Fruit fly (Drosophila melanogaster) whole organism, embryonic: ENCODE data around the gene Galphai.
A peak's percentile ranks its signal among the peaks of the same experiment; 100 is the strongest.

ENCODE experiments used
- Bgb ChIP-seq: fragments of 200-800 bp; sonication (Bioruptor generic); IDR thresholded peaks from 2 replicates; pipeline ENCODE4 v1.3.6; 2022; ENCODE audit warnings: missing biosample characterization, missing genetic modification characterization; ENCODE audit not compliant: partially characterized antibody
- CG10654 ChIP-seq: fragments of 200-800 bp; sonication (Bioruptor generic); optimal IDR thresholded peaks from 2 replicates; lab custom pipeline; 2016; ENCODE audit warnings: missing biosample characterization, missing genetic modification characterization
- CG11085 ChIP-seq: fragments of 200-800 bp; sonication (Bioruptor generic); IDR thresholded peaks from 2 replicates; pipeline ENCODE4 v1.3.6; 2022; ENCODE audit warnings: missing biosample characterization, missing genetic modification characterization
- CG12391 ChIP-seq: fragments of 200-800 bp; sonication (Bioruptor generic); optimal IDR thresholded peaks from 3 replicates; lab custom pipeline; 2018; ENCODE audit warnings: missing biosample characterization, mild to moderate bottlenecking, missing genetic modification characterization, moderate library complexity
- CG12769 ChIP-seq: fragments of 200-800 bp; sonication (Bioruptor generic); optimal IDR thresholded peaks from 2 replicates; lab custom pipeline; 2019; ENCODE audit warnings: missing biosample characterization, mild to moderate bottlenecking, missing genetic modification characterization, moderate library complexity
- CG13287 ChIP-seq: fragments of 200-800 bp; sonication (Bioruptor generic); IDR thresholded peaks from 2 replicates; pipeline ENCODE4 v1.3.6; 2022; ENCODE audit warnings: missing biosample characterization, missing genetic modification characterization; ENCODE audit not compliant: partially characterized antibody
- CG13424 ChIP-seq: fragments of 200-800 bp; sonication (Bioruptor generic); optimal IDR thresholded peaks from 2 replicates; lab custom pipeline; 2019; ENCODE audit warnings: missing biosample characterization, mild to moderate bottlenecking, missing genetic modification characterization, moderate library complexity
- CG13894 ChIP-seq: fragments of 200-800 bp; sonication (Bioruptor generic); optimal IDR thresholded peaks from 3 replicates; lab custom pipeline; 2018; ENCODE audit warnings: missing biosample characterization, mild to moderate bottlenecking, missing genetic modification characterization, moderate library complexity
- CG14014 ChIP-seq: fragments of 200-800 bp; sonication (Bioruptor generic); IDR thresholded peaks from 2 replicates; pipeline ENCODE4 v1.3.6; 2022; ENCODE audit warnings: missing biosample characterization, missing genetic modification characterization
- CG14965 ChIP-seq: fragments of 200-800 bp; sonication (Bioruptor generic); optimal IDR thresholded peaks from 2 replicates; lab custom pipeline; 2016; ENCODE audit warnings: missing biosample characterization, missing genetic modification characterization, borderline replicate concordance
- CG15601 ChIP-seq: fragments of 200-800 bp; sonication (Bioruptor generic); optimal IDR thresholded peaks from 3 replicates; lab custom pipeline; 2019; ENCODE audit warnings: missing biosample characterization, mild to moderate bottlenecking, missing genetic modification characterization, moderate library complexity
- CG16779 ChIP-seq: fragments of 200-800 bp; sonication (Bioruptor generic); IDR thresholded peaks from 2 replicates; pipeline ENCODE4 v1.3.6; 2022; ENCODE audit warnings: missing biosample characterization, missing genetic modification characterization
- CG2116 ChIP-seq: fragments of 200-800 bp; sonication (Bioruptor generic); optimal IDR thresholded peaks from 3 replicates; lab custom pipeline; 2018; ENCODE audit warnings: missing biosample characterization, mild to moderate bottlenecking, missing genetic modification characterization
- CG2202 ChIP-seq: fragments of 200-800 bp; sonication (Bioruptor generic); optimal IDR thresholded peaks from 2 replicates; lab custom pipeline; 2018; ENCODE audit warnings: missing biosample characterization, mild to moderate bottlenecking, missing genetic modification characterization
- CG33557 ChIP-seq: fragments of 200-800 bp; sonication (Bioruptor generic); optimal IDR thresholded peaks from 2 replicates; lab custom pipeline; 2019; ENCODE audit warnings: missing biosample characterization, mild to moderate bottlenecking, missing genetic modification characterization, moderate library complexity
- CG43689 ChIP-seq: fragments of 200-800 bp; sonication (Bioruptor generic); IDR thresholded peaks from 2 replicates; pipeline ENCODE4 v1.3.6; 2022; ENCODE audit warnings: missing biosample characterization, missing genetic modification characterization
- CG4707 ChIP-seq: fragments of 200-800 bp; sonication (Bioruptor generic); optimal IDR thresholded peaks from 2 replicates; lab custom pipeline; 2018; ENCODE audit warnings: missing biosample characterization, mild to moderate bottlenecking, missing genetic modification characterization, moderate library complexity
- CG6654 ChIP-seq: fragments of 200-800 bp; sonication (Bioruptor generic); optimal IDR thresholded peaks from 2 replicates; lab custom pipeline; 2017; ENCODE audit warnings: missing biosample characterization, mild to moderate bottlenecking, missing genetic modification characterization
- CG7357 ChIP-seq: fragments of 200-800 bp; sonication (Bioruptor generic); IDR thresholded peaks from 3 replicates; pipeline ENCODE4 v1.3.6; 2022; ENCODE audit warnings: missing biosample characterization, missing genetic modification characterization
- CG7786 ChIP-seq: fragments of 200-800 bp; sonication (Bioruptor generic); optimal IDR thresholded peaks from 2 replicates; lab custom pipeline; 2016; ENCODE audit warnings: missing biosample characterization, missing genetic modification characterization
- Camta ChIP-seq: fragments of 200-800 bp; sonication (Bioruptor generic); optimal IDR thresholded peaks from 2 replicates; lab custom pipeline; 2016; ENCODE audit warnings: missing biosample characterization, missing genetic modification characterization
- Dek ChIP-seq: fragments of 200-800 bp; sonication (Bioruptor generic); optimal IDR thresholded peaks from 3 replicates; lab custom pipeline; 2019; ENCODE audit warnings: missing biosample characterization, mild to moderate bottlenecking, missing genetic modification characterization, moderate library complexity
- Dfd ChIP-seq, 2 experiments: fragments of >200 bp; optimal IDR thresholded peaks; 2 replicates each; lab custom pipeline; 2017; ENCODE audit warnings: missing biosample characterization in 2 of 2, missing genetic modification characterization in 2 of 2
- Hmr ChIP-seq: fragments of 200-800 bp; sonication (Bioruptor generic); optimal IDR thresholded peaks from 3 replicates; lab custom pipeline; 2017; ENCODE audit warnings: mild to moderate bottlenecking, missing biosample characterization, missing genetic modification reagents, missing genetic modification characterization
- Hr39 ChIP-seq: fragments of >200 bp; optimal IDR thresholded peaks from 2 replicates; lab custom pipeline; 2017
- Hr78 ChIP-seq, 2 experiments: fragments of 200-800 bp in 1 of 2; fragments of >200 bp in 1 of 2; sonication (Bioruptor generic) in 1 of 2; optimal IDR thresholded peaks; 2 replicates each; lab custom pipeline; 2017 to 2019; ENCODE audit warnings: missing biosample characterization in 2 of 2, missing genetic modification characterization in 2 of 2, mild to moderate bottlenecking in 1 of 2, moderate library complexity in 1 of 2
- Kr ChIP-seq: fragments of 200-800 bp; sonication (Bioruptor generic); optimal IDR thresholded peaks from 2 replicates; lab custom pipeline; 2017; ENCODE audit warnings: missing biosample characterization, mild to moderate bottlenecking, missing genetic modification characterization
- Max ChIP-seq: fragments of 200-800 bp; sonication (Bioruptor generic); optimal IDR thresholded peaks from 2 replicates; lab custom pipeline; 2016; ENCODE audit warnings: missing biosample characterization, mild to moderate bottlenecking, missing genetic modification characterization
- Mes4 ChIP-seq: fragments of 200-800 bp; sonication (Bioruptor generic); optimal IDR thresholded peaks from 2 replicates; lab custom pipeline; 2016; ENCODE audit warnings: missing biosample characterization, missing genetic modification characterization
- Poxn ChIP-seq: fragments of 200-800 bp; sonication (Bioruptor generic); IDR thresholded peaks from 2 replicates; pipeline ENCODE4 v1.3.6; 2022; ENCODE audit warnings: missing biosample characterization, missing genetic modification characterization
- Scr ChIP-seq: fragments of 200-800 bp; sonication (Bioruptor generic); IDR thresholded peaks from 2 replicates; pipeline ENCODE4 v1.3.6; 2022; ENCODE audit warnings: missing biosample characterization, missing genetic modification characterization; ENCODE audit not compliant: partially characterized antibody
- Vsx1 ChIP-seq: fragments of 200-800 bp; sonication (Bioruptor generic); optimal IDR thresholded peaks from 2 replicates; lab custom pipeline; 2017; ENCODE audit warnings: missing biosample characterization, mild to moderate bottlenecking, missing genetic modification characterization, missing genetic modification reagents
- abd-A ChIP-seq: fragments of 200-800 bp; sonication (Bioruptor generic); optimal IDR thresholded peaks from 3 replicates; lab custom pipeline; 2019; ENCODE audit warnings: missing biosample characterization, mild to moderate bottlenecking, missing genetic modification characterization, moderate library complexity
- ci ChIP-seq: fragments of 200-800 bp; sonication (Bioruptor generic); IDR thresholded peaks from 3 replicates; pipeline ENCODE4 v1.3.6; 2022; ENCODE audit warnings: missing biosample characterization, missing genetic modification characterization
- dimm ChIP-seq: fragments of 200-800 bp; sonication (Bioruptor generic); IDR thresholded peaks from 2 replicates; pipeline ENCODE4 v1.3.6; 2022; ENCODE audit warnings: missing biosample characterization, missing genetic modification characterization
- dm ChIP-seq: fragments of 200-800 bp; sonication (Bioruptor generic); optimal IDR thresholded peaks from 3 replicates; lab custom pipeline; 2016; ENCODE audit warnings: missing biosample characterization, missing genetic modification characterization
- dpn ChIP-seq, 2 experiments: fragments of 200-800 bp; sonication (Bioruptor generic); optimal IDR thresholded peaks; 3 replicates each; lab custom pipeline; 2016; ENCODE audit warnings: missing biosample characterization in 2 of 2, missing genetic modification characterization in 2 of 2
- ems ChIP-seq: fragments of 200-800 bp; sonication (Bioruptor generic); optimal IDR thresholded peaks from 3 replicates; lab custom pipeline; 2016; ENCODE audit warnings: missing biosample characterization, missing genetic modification characterization
- esg ChIP-seq: fragments of 200-800 bp; sonication (Bioruptor generic); conservative IDR thresholded peaks from 2 replicates; pipeline ENCODE4 v1.3.6; 2022; ENCODE audit warnings: missing biosample characterization, missing genetic modification characterization
- insv ChIP-seq, 2 experiments: fragments of 200-800 bp; sonication (Bioruptor generic); optimal IDR thresholded peaks; 3 replicates each; lab custom pipeline; 2016 to 2018; ENCODE audit warnings: missing biosample characterization in 2 of 2, missing genetic modification characterization in 2 of 2
- lilli ChIP-seq: fragments of 200-800 bp; sonication (Bioruptor generic); optimal IDR thresholded peaks from 3 replicates; lab custom pipeline; 2016; ENCODE audit warnings: missing biosample characterization, missing genetic modification characterization
- oc ChIP-seq: fragments of 200-800 bp; sonication (Bioruptor generic); optimal IDR thresholded peaks from 2 replicates; lab custom pipeline; 2018; ENCODE audit warnings: missing biosample characterization, mild to moderate bottlenecking, missing genetic modification characterization, moderate library complexity
- pfk ChIP-seq: fragments of 200-800 bp; sonication (Bioruptor generic); optimal IDR thresholded peaks from 2 replicates; lab custom pipeline; 2018; ENCODE audit warnings: missing biosample characterization, mild to moderate bottlenecking, missing genetic modification characterization, moderate library complexity
- pho ChIP-seq: fragments of 200-800 bp; sonication (Bioruptor generic); optimal IDR thresholded peaks from 2 replicates; lab custom pipeline; 2016; ENCODE audit warnings: missing biosample characterization, missing genetic modification characterization
- sqz ChIP-seq: fragments of 200-800 bp; sonication (Bioruptor generic); optimal IDR thresholded peaks from 3 replicates; lab custom pipeline; 2018; ENCODE audit warnings: missing biosample characterization, mild to moderate bottlenecking, missing genetic modification characterization
- tin ChIP-seq: fragments of 200-800 bp; sonication (Bioruptor generic); optimal IDR thresholded peaks from 3 replicates; lab custom pipeline; 2016; ENCODE audit warnings: missing biosample characterization, missing genetic modification characterization
- vfl ChIP-seq: fragments of 200-800 bp; sonication (Bioruptor generic); optimal IDR thresholded peaks from 2 replicates; lab custom pipeline; 2016; ENCODE audit warnings: missing biosample characterization, missing genetic modification characterization
- zf30C ChIP-seq: fragments of 200-800 bp; sonication (Bioruptor generic); optimal IDR thresholded peaks from 3 replicates; lab custom pipeline; 2018; ENCODE audit warnings: missing biosample characterization, mild to moderate bottlenecking, missing genetic modification characterization

The Galphai gene

dm6 chr3L:6955254-6956229, 24.3 kb downstream of the Galphai start, which contains the start of the genes CG10077 and CG9948 (continued):
- TF ChIP-seq sqz (GFP tag; lab: Kevin White, UChicago) (peak; percentile 83), zf30C (GFP tag; lab: Kevin White, UChicago) (no peak), Kr (no peak), CG14965 (no peak), Vsx1 (GFP tag; lab: Kevin White, UChicago) (peak; percentile 61), CG6654 (peak; percentile 44), Hr39 (lab: Kevin White, UChicago) (no peak), ems (peak; percentile 67), CG2202 (tag; lab: Kevin White, UChicago) (peak; percentile 83), CG13424 (tag; lab: Kevin White, UChicago) (peak; percentile 92), pho (peak; percentile 73), dpn (GFP tag; optimal IDR thresholded peaks at IDR 0.05; lab: Kevin White, UChicago) (peak; percentile 58 to 90), CG15601 (tag; lab: Kevin White, UChicago) (peak; percentile 86), CG13287 (GFP tag; lab: Robert Waterston, UW) (peak; percentile 78), Hr78 (GFP tag; optimal IDR thresholded peaks at IDR 0.05; lab: Kevin White, UChicago) (no peak), vfl (GFP tag; lab: Kevin White, UChicago) (peak; percentile 66), Hmr (GFP tag; lab: Kevin White, UChicago) (peak; percentile 85), lilli (GFP tag; lab: Kevin White, UChicago) (peak; percentile 88), CG13894 (tag; lab: Kevin White, UChicago) (peak; percentile 90), Dfd (GFP tag; optimal IDR thresholded peaks at IDR 0.05; lab: Kevin White, UChicago) (no peak), CG7357 (GFP tag; lab: Robert Waterston, UW) (peak; percentile 77), Bgb (GFP tag; lab: Robert Waterston, UW) (peak; percentile 80), Poxn (GFP tag; lab: Robert Waterston, UW) (peak; percentile 66; the same call in 1 of the 2 replicates), CG33557 (GFP tag; lab: Kevin White, UChicago) (peak; percentile 83), CG2116 (GFP tag; lab: Kevin White, UChicago) (peak; percentile 78), CG43689 (GFP tag; lab: Robert Waterston, UW) (peak; percentile 64), Camta (peak; percentile 59), dm (GFP tag; lab: Kevin White, UChicago) (peak; percentile 27), esg (GFP tag; lab: Robert Waterston, UW) (peak; percentile 91), insv (GFP tag; optimal IDR thresholded peaks at IDR 0.05; lab: Kevin White, UChicago) (peak in 1 of 2 experiments; percentile 62), CG4707 (GFP tag; lab: Kevin White, UChicago) (peak; percentile 75), dimm (GFP tag; lab: Robert Waterston, UW) (peak; percentile 79), ci (GFP tag; lab: Robert Waterston, UW) (peak; percentile 96), pfk (GFP tag; lab: Kevin White, UChicago) (peak; percentile 50), CG12391 (tag; lab: Kevin White, UChicago) (peak; percentile 93), oc (tag; lab: Kevin White, UChicago) (no peak), Max (peak; percentile 83), abd-A (tag; lab: Kevin White, UChicago) (no peak), tin (GFP tag; lab: Kevin White, UChicago) (peak; percentile 88), CG16779 (GFP tag; lab: Robert Waterston, UW) (0 out of 2 replicates have a peak, but pooled peaks have one; percentile 44), CG10654 (GFP tag; lab: Kevin White, UChicago) (peak; percentile 79), CG11085 (GFP tag; lab: Robert Waterston, UW) (peak; percentile 90), Mes4 (GFP tag; lab: Kevin White, UChicago) (peak; percentile 41), Scr (peak; percentile 86), CG14014 (GFP tag; lab: Robert Waterston, UW) (peak; percentile 94), CG7786 (peak; percentile 6), CG12769 (peak; percentile 94), Dek (tag; lab: Kevin White, UChicago) (peak; percentile 89)
